Fruit fly (Drosophila melanogaster): ENCODE results near the gene ND-PDSW.
A peak's percentile ranks its signal among the peaks of the same experiment; 100 is the strongest.

Gene ND-PDSW

DNA sequence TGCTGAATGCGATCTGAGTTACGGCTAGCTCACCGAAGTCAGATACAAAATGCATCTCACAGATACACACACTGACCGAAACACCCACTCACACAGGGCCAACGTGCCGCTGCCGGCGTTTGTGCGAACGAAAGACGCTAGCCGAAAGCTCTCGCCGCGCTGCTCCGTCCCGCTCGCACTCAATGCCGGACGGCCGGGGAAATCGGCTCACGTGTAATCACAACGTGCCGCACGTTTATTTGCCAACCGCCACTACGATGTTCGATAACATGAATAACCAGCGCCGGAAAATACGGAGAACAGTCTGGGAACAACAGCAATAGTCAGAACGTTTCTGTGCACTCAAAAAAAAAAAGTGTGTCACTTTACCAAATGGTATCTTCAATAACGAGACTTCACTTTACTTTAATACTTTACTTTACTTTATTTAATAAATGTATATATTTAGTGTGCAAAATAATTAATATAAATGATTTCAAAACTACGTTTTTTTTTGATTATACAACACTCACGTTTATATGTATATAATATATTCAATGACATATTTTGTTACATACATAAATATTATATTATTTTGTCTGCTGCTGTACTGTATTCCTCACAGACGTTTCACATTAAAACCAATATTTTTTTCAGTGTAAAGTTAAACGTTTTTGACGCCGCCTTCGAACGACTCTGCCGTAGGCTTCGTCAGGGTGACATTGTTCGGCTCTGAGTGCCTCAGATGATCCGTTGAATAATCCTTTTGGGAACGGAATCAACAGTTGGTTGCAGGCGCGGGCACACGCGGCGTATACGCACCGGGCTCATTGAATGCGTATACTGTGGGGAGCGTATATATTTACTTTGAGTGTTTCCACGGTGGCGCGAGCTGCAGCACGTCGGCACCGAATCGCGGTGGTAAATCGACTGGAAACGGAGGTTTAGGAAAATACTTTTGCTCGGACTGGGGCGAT, 41.5 kb downstream of the ND-PDSW start, which contains the start of gene tim:
TSS of gene tim (minus strand) at position 911 of the 956 bp plus-strand sequence.
- TF ChIP-seq fru (GFP tag; optimal IDR thresholded peaks at IDR 0.05) (no peak), woc (GFP tag; optimal IDR thresholded peaks at IDR 0.05) (no peak), OdsH (GFP tag; optimal IDR thresholded peaks at IDR 0.05) (no peak), CG9705 (GFP tag; optimal IDR thresholded peaks at IDR 0.05) (no peak), usp (GFP tag; optimal IDR thresholded peaks at IDR 0.05) (no peak), Mio (GFP tag; optimal IDR thresholded peaks at IDR 0.05) (no peak), lola (GFP tag; optimal IDR thresholded peaks at IDR 0.05) (no peak), CrebA (GFP tag; optimal IDR thresholded peaks at IDR 0.05; ENCODE audit: borderline replicate concordance) (no peak), Vsx2 (GFP tag; optimal IDR thresholded peaks at IDR 0.05; ENCODE audit: partially characterized antibody) (no peak), foxo (GFP tag; optimal IDR thresholded peaks at IDR 0.05) (no peak), sv (GFP tag; optimal IDR thresholded peaks at IDR 0.05) (no peak), dsf (GFP tag; optimal IDR thresholded peaks at IDR 0.05; ENCODE audit: borderline replicate concordance) (no peak), dl (GFP tag; optimal IDR thresholded peaks at IDR 0.05; ENCODE audit: insufficient read depth in 1 of 2, partially characterized antibody in 2 of 2) (no peak), dmrt93B (GFP tag; optimal IDR thresholded peaks at IDR 0.05) (no peak), Sp1 (GFP tag; optimal IDR thresholded peaks at IDR 0.05) (no peak)

DNA sequence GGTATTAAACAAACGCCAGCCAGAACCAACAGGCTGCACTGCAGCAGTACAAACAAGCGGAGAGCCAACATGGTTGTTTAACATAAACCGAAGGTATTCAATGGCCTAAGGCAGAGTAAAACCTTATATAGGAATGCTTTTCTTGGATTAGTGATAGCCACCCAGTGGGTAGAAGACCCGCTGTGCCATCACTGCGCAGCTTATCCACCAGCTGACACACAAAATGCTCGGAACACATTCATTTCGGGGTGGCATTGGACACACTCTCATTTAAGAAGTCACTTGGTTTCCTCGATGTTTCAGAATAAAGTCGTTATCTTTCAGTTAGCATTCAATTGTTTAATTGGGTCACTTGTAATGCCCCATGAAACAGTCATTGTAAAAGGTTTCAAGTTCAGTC, 44.0 kb downstream of the ND-PDSW start, which contains the start of gene CG31954:
TSS of gene CG31954 (minus strand) at position 101 of the 400 bp plus-strand sequence.
- TF ChIP-seq CrebA (GFP tag; optimal IDR thresholded peaks at IDR 0.05; ENCODE audit: borderline replicate concordance) (no peak), GATAd (GFP tag; optimal IDR thresholded peaks at IDR 0.05) (no peak), h (GFP tag; optimal IDR thresholded peaks at IDR 0.05) (no peak), HLH106 (tag; optimal IDR thresholded peaks at IDR 0.05) (no peak), rgr (GFP tag; optimal IDR thresholded peaks at IDR 0.05) (no peak), foxo (GFP tag; optimal IDR thresholded peaks at IDR 0.05) (no peak), usp (GFP tag; optimal IDR thresholded peaks at IDR 0.05) (no peak), Sp1 (GFP tag; optimal IDR thresholded peaks at IDR 0.05) (no peak), Dfd (GFP tag; optimal IDR thresholded peaks at IDR 0.05) (no peak), OdsH (GFP tag; optimal IDR thresholded peaks at IDR 0.05) (no peak), Mio (GFP tag; optimal IDR thresholded peaks at IDR 0.05) (no peak), Abd-B (GFP tag; optimal IDR thresholded peaks at IDR 0.05) (no peak), Vsx2 (GFP tag; optimal IDR thresholded peaks at IDR 0.05; ENCODE audit: partially characterized antibody) (no peak), pan (optimal IDR thresholded peaks at IDR 0.05) (no peak), CG32264 (GFP tag; optimal IDR thresholded peaks at IDR 0.05) (no peak), br (GFP tag; optimal IDR thresholded peaks at IDR 0.05) (no peak), Jra (GFP tag; optimal IDR thresholded peaks at IDR 0.05) (no peak), Hr83 (GFP tag; optimal IDR thresholded peaks at IDR 0.05; ENCODE audit: poor library complexity, severe bottlenecking) (no peak), Hnf4 (GFP tag; optimal IDR thresholded peaks at IDR 0.05) (no peak)

DNA sequence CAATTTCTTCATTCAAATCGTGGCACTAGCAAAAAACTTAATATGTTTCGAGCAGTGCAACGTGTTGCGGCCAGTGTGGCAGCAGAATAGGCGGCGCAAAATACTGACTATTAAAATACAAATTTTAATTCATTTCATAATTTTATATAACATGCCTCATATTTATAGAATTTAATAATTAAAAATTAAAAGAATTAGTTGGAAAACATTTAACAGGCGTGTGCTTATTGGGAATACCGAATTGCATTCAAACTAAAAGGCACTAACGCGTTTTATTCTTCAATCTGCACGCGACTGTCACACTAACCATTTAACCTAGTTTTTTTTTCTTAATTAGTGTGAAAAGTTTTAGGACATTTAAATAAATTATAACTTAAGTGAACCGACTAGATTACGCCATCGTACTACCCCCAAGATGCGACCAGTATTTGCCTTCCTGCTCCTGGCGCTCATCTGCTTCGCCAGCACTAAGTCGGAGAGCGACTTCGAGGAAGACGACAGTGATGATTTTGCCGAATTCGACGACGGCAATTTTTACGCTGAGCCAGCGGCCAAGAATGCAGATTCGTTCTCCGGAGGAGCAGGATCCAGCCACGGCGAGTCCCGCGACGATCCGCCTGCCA, 48.7 kb downstream of the ND-PDSW start, which contains the start of the genes LeuRS and CG17593:
TSS of gene LeuRS (minus strand) at position 88 of the 623 bp plus-strand sequence.
TSS of gene CG17593 (plus strand) at position 304 of the 623 bp plus-strand sequence.
- no peak for TF ChIP-seq h (GFP tag; optimal IDR thresholded peaks at IDR 0.05)
- no peak for TF ChIP-seq CrebA (GFP tag; optimal IDR thresholded peaks at IDR 0.05; ENCODE audit: borderline replicate concordance)
- peak; percentile 33 for TF ChIP-seq Myc (optimal IDR thresholded peaks at IDR 0.05)
- no peak for TF ChIP-seq fru (GFP tag; optimal IDR thresholded peaks at IDR 0.05)
